Worm (Caenorhabditis elegans) whole organism, late embryonic: ENCODE measurements around the gene dex-1.
A peak's percentile ranks its signal among the peaks of the same experiment; 100 is the strongest.

ENCODE experiments used
- C38D4.7 ChIP-seq: fragments of 200-800 bp; sonication (Bioruptor generic); optimal IDR thresholded peaks from 2 replicates; lab custom pipeline; 2018; ENCODE audit warnings: mild to moderate bottlenecking, missing genetic modification characterization, moderate library complexity, missing compliant biosample characterization
- F13H6.1 ChIP-seq: sonication (generic microtip); optimal IDR thresholded peaks from 2 replicates; lab custom pipeline; 2016; ENCODE audit warnings: missing genetic modification characterization, missing compliant biosample characterization
- K02D7.2 ChIP-seq: sonication (generic microtip); optimal IDR thresholded peaks from 2 replicates; lab custom pipeline; 2017; ENCODE audit warnings: mild to moderate bottlenecking, missing genetic modification characterization, missing compliant biosample characterization
- K09A11.1 ChIP-seq: sonication (generic microtip); optimal IDR thresholded peaks from 2 replicates; lab custom pipeline; 2017; ENCODE audit warnings: antibody characterized with exemption, mild to moderate bottlenecking, missing genetic modification characterization, missing compliant biosample characterization; ENCODE audit not compliant: insufficient read depth
- T23F11.4 ChIP-seq: fragments of 200-800 bp; sonication (Bioruptor generic); optimal IDR thresholded peaks from 2 replicates; lab custom pipeline; 2018; ENCODE audit warnings: mild to moderate bottlenecking, missing genetic modification characterization, missing compliant biosample characterization
- Y22D7AL.16 ChIP-seq: sonication (generic microtip); optimal IDR thresholded peaks from 2 replicates; lab custom pipeline; 2016; ENCODE audit warnings: missing genetic modification characterization, missing compliant biosample characterization
- ahr-1 ChIP-seq: sonication (generic microtip); optimal IDR thresholded peaks from 2 replicates; lab custom pipeline; 2016; ENCODE audit warnings: missing genetic modification characterization, missing compliant biosample characterization
- ceh-14 ChIP-seq: sonication (generic microtip); optimal IDR thresholded peaks from 2 replicates; lab custom pipeline; 2016; ENCODE audit warnings: missing genotype, missing genetic modification characterization, missing compliant biosample characterization
- ceh-18 ChIP-seq: sonication (generic microtip); optimal IDR thresholded peaks from 2 replicates; lab custom pipeline; 2016; ENCODE audit warnings: missing genetic modification characterization, missing compliant biosample characterization
- ceh-19 ChIP-seq: fragments of 200-800 bp; sonication (Bioruptor generic); optimal IDR thresholded peaks from 2 replicates; lab custom pipeline; 2018; ENCODE audit warnings: mild to moderate bottlenecking, missing genetic modification characterization, missing compliant biosample characterization
- ceh-24 ChIP-seq: sonication (generic microtip); optimal IDR thresholded peaks from 2 replicates; lab custom pipeline; 2016; ENCODE audit warnings: mild to moderate bottlenecking, missing genetic modification characterization, missing compliant biosample characterization
- ceh-31 ChIP-seq: sonication (generic microtip); optimal IDR thresholded peaks from 2 replicates; lab custom pipeline; 2016; ENCODE audit warnings: missing genetic modification characterization, missing compliant biosample characterization
- ceh-34 ChIP-seq: sonication (generic microtip); optimal IDR thresholded peaks from 2 replicates; lab custom pipeline; 2016; ENCODE audit warnings: mild to moderate bottlenecking, missing genetic modification characterization, missing compliant biosample characterization
- dve-1 ChIP-seq: sonication (generic microtip); optimal IDR thresholded peaks from 2 replicates; lab custom pipeline; 2017; ENCODE audit warnings: antibody characterized with exemption, mild to moderate bottlenecking, missing genetic modification characterization, missing compliant biosample characterization
- elt-2 ChIP-seq: sonication (generic microtip); optimal IDR thresholded peaks from 2 replicates; lab custom pipeline; 2016; ENCODE audit warnings: missing genetic modification reagents, missing genetic modification characterization, missing compliant biosample characterization
- elt-4 ChIP-seq: sonication (generic microtip); optimal IDR thresholded peaks from 2 replicates; lab custom pipeline; 2016; ENCODE audit warnings: missing genetic modification characterization, missing compliant biosample characterization
- eyg-1 ChIP-seq: sonication (generic microtip); optimal IDR thresholded peaks from 2 replicates; lab custom pipeline; 2016; ENCODE audit warnings: missing genotype, missing genetic modification characterization, missing compliant biosample characterization
- hlh-13 ChIP-seq: fragments of 200-800 bp; sonication (Bioruptor generic); optimal IDR thresholded peaks from 2 replicates; lab custom pipeline; 2018; ENCODE audit warnings: mild to moderate bottlenecking, missing genetic modification characterization, missing compliant biosample characterization
- hlh-15 ChIP-seq: sonication (generic microtip); optimal IDR thresholded peaks from 2 replicates; lab custom pipeline; 2016; ENCODE audit warnings: missing genetic modification characterization, missing compliant biosample characterization
- hlh-30 ChIP-seq: sonication (generic microtip); optimal IDR thresholded peaks from 2 replicates; lab custom pipeline; 2017; ENCODE audit warnings: antibody characterized with exemption, missing genetic modification characterization, missing compliant biosample characterization; ENCODE audit not compliant: insufficient read depth
- hlh-6 ChIP-seq: sonication (generic microtip); optimal IDR thresholded peaks from 2 replicates; lab custom pipeline; 2016; ENCODE audit warnings: missing genotype, missing genetic modification characterization, missing compliant biosample characterization
- hlh-8 ChIP-seq: sonication (generic microtip); optimal IDR thresholded peaks from 2 replicates; lab custom pipeline; 2016; ENCODE audit warnings: missing genotype, missing genetic modification characterization, missing compliant biosample characterization
- lin-11 ChIP-seq: fragments of 200-800 bp; sonication (Bioruptor generic); optimal IDR thresholded peaks from 2 replicates; lab custom pipeline; 2018; ENCODE audit warnings: mild to moderate bottlenecking, missing genetic modification characterization, missing compliant biosample characterization
- madf-2 ChIP-seq: sonication (generic microtip); optimal IDR thresholded peaks from 2 replicates; lab custom pipeline; 2017; ENCODE audit warnings: missing genetic modification characterization, missing compliant biosample characterization
- nfya-1 ChIP-seq: sonication (generic microtip); optimal IDR thresholded peaks from 2 replicates; lab custom pipeline; 2017; ENCODE audit warnings: missing genetic modification characterization, mild to moderate bottlenecking, missing compliant biosample characterization, antibody characterized with exemption, moderate library complexity
- nhr-11 ChIP-seq: fragments of 150-350 bp; optimal IDR thresholded peaks from 2 replicates; lab custom pipeline; 2014; ENCODE audit warnings: missing biosample characterization, missing genetic modification characterization
- nhr-232 ChIP-seq: sonication (generic microtip); optimal IDR thresholded peaks from 2 replicates; lab custom pipeline; 2016; ENCODE audit warnings: missing genetic modification characterization, missing compliant biosample characterization
- odd-2 ChIP-seq: sonication (generic microtip); optimal IDR thresholded peaks from 2 replicates; lab custom pipeline; 2017; ENCODE audit warnings: antibody characterized with exemption, mild to moderate bottlenecking, missing genetic modification characterization, missing compliant biosample characterization
- pag-3 ChIP-seq: sonication (generic microtip); optimal IDR thresholded peaks from 2 replicates; lab custom pipeline; 2016; ENCODE audit warnings: missing compliant biosample characterization, missing genetic modification characterization, borderline replicate concordance
- pat-9 ChIP-seq: fragments of 200-800 bp; sonication (Bioruptor generic); optimal IDR thresholded peaks from 2 replicates; lab custom pipeline; 2018; ENCODE audit warnings: mild to moderate bottlenecking, missing genetic modification characterization, moderate library complexity, missing compliant biosample characterization
- pax-1 ChIP-seq: fragments of 150-350 bp; optimal IDR thresholded peaks from 2 replicates; lab custom pipeline; 2014; ENCODE audit warnings: missing biosample characterization, missing genetic modification characterization
- pha-4 ChIP-seq: fragments of 150-350 bp; optimal IDR thresholded peaks from 2 replicates; lab custom pipeline; 2018; ENCODE audit warnings: missing biosample characterization, missing genetic modification reagents, missing genetic modification characterization
- pqm-1 ChIP-seq: sonication (generic microtip); optimal IDR thresholded peaks from 2 replicates; lab custom pipeline; 2016; ENCODE audit warnings: missing genetic modification characterization, missing compliant biosample characterization
- ref-2 ChIP-seq: sonication (generic microtip); optimal IDR thresholded peaks from 2 replicates; lab custom pipeline; 2016; ENCODE audit warnings: missing genetic modification characterization, missing compliant biosample characterization
- sox-2 ChIP-seq: fragments of 200-800 bp; sonication (Bioruptor generic); IDR thresholded peaks from 2 replicates; pipeline ENCODE4 v1.3.6; 2022; ENCODE audit warnings: missing genetic modification reagents, missing genetic modification characterization, missing compliant biosample characterization
- sox-4 ChIP-seq: sonication (generic microtip); optimal IDR thresholded peaks from 2 replicates; lab custom pipeline; 2017; ENCODE audit warnings: mild to moderate bottlenecking, missing genetic modification characterization, inconsistent platforms, missing compliant biosample characterization
- tbx-2 ChIP-seq: sonication (generic microtip); optimal IDR thresholded peaks from 2 replicates; lab custom pipeline; 2016; ENCODE audit warnings: missing genetic modification characterization, missing compliant biosample characterization
- ttx-3 ChIP-seq: sonication (generic microtip); optimal IDR thresholded peaks from 2 replicates; lab custom pipeline; 2016; ENCODE audit warnings: missing genetic modification reagents, missing genetic modification characterization, missing compliant biosample characterization
- unc-3 ChIP-seq, 2 experiments: fragments of 200-800 bp in 1 of 2; sonication (Bioruptor generic) in 1 of 2; sonication (generic microtip) in 1 of 2; conservative IDR thresholded peaks in 1 of 2; optimal IDR thresholded peaks in 1 of 2; 2 replicates each; pipeline versions ENCODE4 v1.3.6 to Lab custom; 2016 to 2022; ENCODE audit warnings: missing compliant biosample characterization in 2 of 2, missing genetic modification characterization in 2 of 2, missing genetic modification reagents in 1 of 2
- unc-42 ChIP-seq: sonication (generic microtip); optimal IDR thresholded peaks from 2 replicates; lab custom pipeline; 2016; ENCODE audit warnings: missing genotype, missing genetic modification characterization, missing compliant biosample characterization
- unc-55 ChIP-seq: sonication (generic microtip); optimal IDR thresholded peaks from 2 replicates; lab custom pipeline; 2017; ENCODE audit warnings: missing biosample characterization, missing genetic modification reagents, missing genetic modification characterization
- unc-86 ChIP-seq: sonication (generic microtip); optimal IDR thresholded peaks from 2 replicates; lab custom pipeline; 2016; ENCODE audit warnings: missing genetic modification characterization, missing compliant biosample characterization
- zip-5 ChIP-seq: sonication (generic microtip); optimal IDR thresholded peaks from 2 replicates; lab custom pipeline; 2016; ENCODE audit warnings: missing genetic modification characterization, missing compliant biosample characterization
- ztf-16 ChIP-seq: sonication (generic microtip); optimal IDR thresholded peaks from 2 replicates; lab custom pipeline; 2017; ENCODE audit warnings: missing genetic modification characterization, missing compliant biosample characterization

dex-1 gene

ce11 chrIII:5552072-5552667 lies 26.3 kb downstream of the dex-1 start, which contains the start of gene F09F7.6:
TSS of gene F09F7.6 (minus strand) at chrIII:5552135.
- TF ChIP-seq nfya-1 (no peak), unc-55 (GFP tag; lab: Kevin White, UChicago) (peak; percentile 7), zip-5 (tag; lab: Kevin White, UChicago) (no peak), ceh-19 (GFP tag; lab: Kevin White, UChicago) (no peak), ceh-18 (tag; lab: Kevin White, UChicago) (peak; percentile 56), unc-3 (GFP tag; conservative IDR thresholded peaks at IDR 0.05; lab: Robert Waterston, UW) (no peak), unc-3 (tag; optimal IDR thresholded peaks at IDR 0.05; lab: Kevin White, UChicago) (no peak), ref-2 (tag; lab: Kevin White, UChicago) (no peak), nhr-11 (no peak), hlh-30 (tag; lab: Kevin White, UChicago) (peak; percentile 31), pat-9 (tag; lab: Kevin White, UChicago) (no peak)
- TF ChIP-seq, all 69 proteins: peak for 3

DNA sequence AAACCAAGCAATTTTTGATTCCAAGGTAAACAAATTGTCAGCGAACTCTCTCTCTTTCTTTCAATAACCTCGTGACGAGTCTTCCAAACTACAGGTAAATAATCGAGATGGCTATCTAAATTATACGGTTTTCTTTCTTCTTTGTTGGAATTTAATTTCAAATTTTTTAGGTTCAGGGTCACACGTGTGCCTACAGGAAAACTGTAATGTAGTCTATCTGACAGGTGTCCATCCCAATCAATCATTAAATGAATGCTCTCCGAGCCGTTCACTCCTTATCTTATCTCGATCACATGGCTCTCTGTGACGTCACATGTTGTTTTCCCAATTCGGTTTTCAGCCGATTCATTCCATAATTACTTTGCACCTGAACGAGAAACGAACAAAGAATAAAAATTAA lies 27.2 kb downstream of the dex-1 start:
- peak; percentile 20 for TF ChIP-seq hlh-30 (tag; lab: Kevin White, UChicago)
- no peak for TF ChIP-seq dve-1 (tag; lab: Kevin White, UChicago)
- no peak for TF ChIP-seq nhr-232 (tag; lab: Kevin White, UChicago)
- no peak for TF ChIP-seq ceh-24 (tag; lab: Kevin White, UChicago)
- peak; percentile 54 for TF ChIP-seq elt-2 (tag; lab: Kevin White, UChicago)
- no peak for TF ChIP-seq pax-1 (tag; lab: Kevin White, UChicago)

ce11 chrIII:5554884-5555500 lies 29.1 kb downstream of the dex-1 start, which contains the start of the genes nmad-1 and hach-1:
TSS of gene nmad-1 (minus strand) at chrIII:5554934.
TSS of gene hach-1 (plus strand) at chrIII:5555450.
- peak; percentile 85 for TF ChIP-seq lin-11
- TF ChIP-seq pha-4 (tag; lab: Kevin White, UChicago) = no peak
- TF ChIP-seq F13H6.1 = peak; percentile 93
- TF ChIP-seq dve-1 (tag; lab: Kevin White, UChicago) = no peak
- TF ChIP-seq hlh-8 (tag; lab: Kevin White, UChicago) = peak; percentile 92
- TF ChIP-seq K02D7.2 (tag; lab: Kevin White, UChicago) = peak; percentile 91
- TF ChIP-seq madf-2 (tag; lab: Kevin White, UChicago) = peak; percentile 87
- peak; percentile 92 for TF ChIP-seq ceh-34 (tag; lab: Kevin White, UChicago)
- TF ChIP-seq ahr-1 = peak; percentile 84
- peak; percentile 90 for TF ChIP-seq K09A11.1
- peak; percentile 93 for TF ChIP-seq unc-86 (tag; lab: Kevin White, UChicago)
- TF ChIP-seq nhr-11 = no peak
- TF ChIP-seq pqm-1 (tag; lab: Kevin White, UChicago) = peak; percentile 52
- TF ChIP-seq hlh-30 (tag; lab: Kevin White, UChicago) = no peak
- peak; percentile 83 for TF ChIP-seq unc-3 (GFP tag; conservative IDR thresholded peaks at IDR 0.05; lab: Robert Waterston, UW)
- peak; percentile 87 for TF ChIP-seq unc-3 (tag; optimal IDR thresholded peaks at IDR 0.05; lab: Kevin White, UChicago)
- TF ChIP-seq ceh-31 (tag; lab: Kevin White, UChicago) = peak; percentile 92
- TF ChIP-seq tbx-2 (tag; lab: Kevin White, UChicago) = peak; percentile 96
- TF ChIP-seq eyg-1 (tag; lab: Kevin White, UChicago) = peak; percentile 93
- peak; percentile 89 for TF ChIP-seq ref-2 (tag; lab: Kevin White, UChicago)
- TF ChIP-seq sox-2 (GFP tag; lab: Robert Waterston, UW) = peak; percentile 60; the same call in 1 of the 2 replicates
- peak; percentile 85 for TF ChIP-seq hlh-15 (tag; lab: Kevin White, UChicago)
- TF ChIP-seq sox-4 (tag; lab: Kevin White, UChicago) = peak; percentile 95
- TF ChIP-seq pax-1 (tag; lab: Kevin White, UChicago) = peak; percentile 15
- TF ChIP-seq C38D4.7 = peak; percentile 89
- TF ChIP-seq ceh-18 (tag; lab: Kevin White, UChicago) = peak; percentile 69
- TF ChIP-seq elt-4 (tag; lab: Kevin White, UChicago) = no peak
- peak; percentile 98 for TF ChIP-seq elt-2 (tag; lab: Kevin White, UChicago)
- peak; percentile 98 for TF ChIP-seq ceh-14
- TF ChIP-seq pag-3 (tag; lab: Kevin White, UChicago) = peak; percentile 64
- TF ChIP-seq Y22D7AL.16 (tag; lab: Kevin White, UChicago) = peak; percentile 73
- TF ChIP-seq odd-2 (tag; lab: Kevin White, UChicago) = peak; percentile 90
- peak; percentile 82 for TF ChIP-seq hlh-6 (tag; lab: Kevin White, UChicago)
- TF ChIP-seq T23F11.4 = peak; percentile 80
- TF ChIP-seq hlh-13 (GFP tag; lab: Kevin White, UChicago) = peak; percentile 86
- TF ChIP-seq unc-42 (tag; lab: Kevin White, UChicago) = peak; percentile 98
- TF ChIP-seq ztf-16 (tag; lab: Kevin White, UChicago) = peak; percentile 85
- peak; percentile 95 for TF ChIP-seq ttx-3 (tag; lab: Kevin White, UChicago)
